Worm (Caenorhabditis elegans) whole organism, L3 larva: Measurements from ENCODE around the gene ifg-1.

ENCODE experiments used
- ceh-28 ChIP-seq: fragments of 150-350 bp; optimal IDR thresholded peaks from 2 replicates; lab custom pipeline; 2014; ENCODE audit warnings: missing biosample characterization, missing genetic modification reagents, missing genetic modification characterization
- fos-1 ChIP-seq: fragments of 150-350 bp; optimal IDR thresholded peaks from 2 replicates; lab custom pipeline; 2014; ENCODE audit warnings: missing biosample characterization, missing genetic modification characterization
- lin-15B ChIP-seq: fragments of 150-350 bp; optimal IDR thresholded peaks from 2 replicates; lab custom pipeline; 2014; ENCODE audit warnings: missing biosample characterization, missing genetic modification characterization
- lin-39 ChIP-seq: fragments of 150-350 bp; optimal IDR thresholded peaks from 2 replicates; lab custom pipeline; 2018; ENCODE audit warnings: missing biosample characterization, missing genetic modification reagents, missing genetic modification characterization
- snpc-4 ChIP-seq: fragments of 150-350 bp; optimal IDR thresholded peaks from 2 replicates; lab custom pipeline; 2014; ENCODE audit warnings: missing biosample characterization, missing genetic modification characterization

- no peak for TF ChIP-seq lin-15B (tag; lab: Kevin White, UChicago)
- TF ChIP-seq fos-1 (tag; lab: Kevin White, UChicago), result no peak
- no peak for TF ChIP-seq lin-39 (tag; lab: Kevin White, UChicago)
- TF ChIP-seq ceh-28, result no peak
- no peak for TF ChIP-seq snpc-4 (tag; lab: Kevin White, UChicago)
Observed at ce11 chrII:8269855-8270647, 53.0 kb downstream of the ifg-1 start, which contains the start of gene tdc-1.
